Fruit fly (Drosophila melanogaster) whole organism, embryonic: ENCODE results near the gene CG33695.

Source experiments
- Aef1 ChIP-seq: fragments of 200-800 bp; sonication (Bioruptor generic); IDR thresholded peaks from 3 replicates; pipeline ENCODE4 v1.3.6; 2022; ENCODE audit warnings: missing biosample characterization, missing genetic modification characterization
- Antp ChIP-seq: fragments of 200-800 bp; sonication (Bioruptor generic); optimal IDR thresholded peaks from 3 replicates; lab custom pipeline; 2016; ENCODE audit warnings: missing biosample characterization, missing genetic modification characterization
- Asciz ChIP-seq: fragments of 200-800 bp; sonication (Bioruptor generic); optimal IDR thresholded peaks from 2 replicates; lab custom pipeline; 2017; ENCODE audit warnings: missing biosample characterization, mild to moderate bottlenecking, missing genetic modification characterization, missing genetic modification reagents
- Atf-2 ChIP-seq: fragments of 200-800 bp; sonication (Bioruptor generic); optimal IDR thresholded peaks from 2 replicates; lab custom pipeline; 2016; ENCODE audit warnings: missing biosample characterization, missing genetic modification characterization
- CG10321 ChIP-seq: fragments of 200-800 bp; sonication (Bioruptor generic); IDR thresholded peaks from 2 replicates; pipeline ENCODE4 v1.3.6; 2022; ENCODE audit warnings: missing biosample characterization, missing genetic modification characterization
- CG10565 ChIP-seq: fragments of 200-800 bp; sonication (Bioruptor generic); optimal IDR thresholded peaks from 3 replicates; lab custom pipeline; 2016; ENCODE audit warnings: missing biosample characterization, mild to moderate bottlenecking, missing genetic modification characterization
- CG10979 ChIP-seq: fragments of 200-800 bp; sonication (Bioruptor generic); optimal IDR thresholded peaks from 2 replicates; lab custom pipeline; 2018; ENCODE audit warnings: missing biosample characterization, mild to moderate bottlenecking, missing genetic modification characterization, moderate library complexity
- CG11504 ChIP-seq: fragments of 200-800 bp; sonication (Bioruptor generic); optimal IDR thresholded peaks from 3 replicates; lab custom pipeline; 2019; ENCODE audit warnings: missing biosample characterization, mild to moderate bottlenecking, missing genetic modification characterization, moderate library complexity
- CG12071 ChIP-seq: fragments of 200-800 bp; sonication (Bioruptor generic); optimal IDR thresholded peaks from 3 replicates; lab custom pipeline; 2018; ENCODE audit warnings: missing biosample characterization, mild to moderate bottlenecking, missing genetic modification characterization
- CG13424 ChIP-seq: fragments of 200-800 bp; sonication (Bioruptor generic); optimal IDR thresholded peaks from 2 replicates; lab custom pipeline; 2019; ENCODE audit warnings: missing biosample characterization, mild to moderate bottlenecking, missing genetic modification characterization, moderate library complexity
- CG14014 ChIP-seq: fragments of 200-800 bp; sonication (Bioruptor generic); IDR thresholded peaks from 2 replicates; pipeline ENCODE4 v1.3.6; 2022; ENCODE audit warnings: missing biosample characterization, missing genetic modification characterization
- CG16813 ChIP-seq: fragments of 200-800 bp; sonication (Bioruptor generic); IDR thresholded peaks from 3 replicates; pipeline ENCODE4 v1.3.6; 2022; ENCODE audit warnings: missing biosample characterization, missing genetic modification characterization; ENCODE audit not compliant: partially characterized antibody
- CG17186 ChIP-seq: fragments of 200-800 bp; sonication (Bioruptor generic); optimal IDR thresholded peaks from 3 replicates; lab custom pipeline; 2017; ENCODE audit warnings: missing biosample characterization, missing genetic modification reagents, missing genetic modification characterization
- CG17568 ChIP-seq: fragments of 200-800 bp; sonication (Bioruptor generic); optimal IDR thresholded peaks from 2 replicates; lab custom pipeline; 2018; ENCODE audit warnings: missing biosample characterization, mild to moderate bottlenecking, missing genetic modification characterization, moderate library complexity
- CG17802 ChIP-seq: fragments of 200-800 bp; sonication (Bioruptor generic); optimal IDR thresholded peaks from 2 replicates; lab custom pipeline; 2018; ENCODE audit warnings: missing biosample characterization, mild to moderate bottlenecking, missing genetic modification characterization, moderate library complexity
- CG2678 ChIP-seq: fragments of 200-800 bp; sonication (Bioruptor generic); optimal IDR thresholded peaks from 3 replicates; lab custom pipeline; 2019; ENCODE audit warnings: missing biosample characterization, mild to moderate bottlenecking, missing genetic modification characterization, moderate library complexity
- CG34376 ChIP-seq: fragments of 200-800 bp; sonication (Bioruptor generic); optimal IDR thresholded peaks from 2 replicates; lab custom pipeline; 2018; ENCODE audit warnings: missing biosample characterization, mild to moderate bottlenecking, missing genetic modification characterization
- CG3838 ChIP-seq: fragments of 200-800 bp; sonication (Bioruptor generic); optimal IDR thresholded peaks from 3 replicates; lab custom pipeline; 2016; ENCODE audit warnings: missing biosample characterization, missing genetic modification characterization
- CG3995 ChIP-seq: fragments of 200-800 bp; sonication (Bioruptor generic); optimal IDR thresholded peaks from 3 replicates; lab custom pipeline; 2016; ENCODE audit warnings: missing biosample characterization, missing genetic modification characterization
- CG4360 ChIP-seq: fragments of 200-800 bp; sonication (Bioruptor generic); IDR thresholded peaks from 2 replicates; pipeline ENCODE4 v1.3.6; 2022; ENCODE audit warnings: missing biosample characterization, missing genetic modification characterization
- CG4404 ChIP-seq: fragments of 200-800 bp; sonication (Bioruptor generic); IDR thresholded peaks from 2 replicates; pipeline ENCODE4 v1.3.6; 2022; ENCODE audit warnings: missing biosample characterization, missing genetic modification characterization
- CG5245 ChIP-seq: fragments of 200-800 bp; sonication (Bioruptor generic); optimal IDR thresholded peaks from 3 replicates; lab custom pipeline; 2016; ENCODE audit warnings: missing biosample characterization, missing genetic modification characterization
- CG6654 ChIP-seq: fragments of 200-800 bp; sonication (Bioruptor generic); optimal IDR thresholded peaks from 2 replicates; lab custom pipeline; 2017; ENCODE audit warnings: missing biosample characterization, mild to moderate bottlenecking, missing genetic modification characterization
- CG6791 ChIP-seq: fragments of 200-800 bp; sonication (Bioruptor generic); IDR thresholded peaks from 3 replicates; pipeline ENCODE4 v1.3.6; 2022; ENCODE audit warnings: missing biosample characterization, missing genetic modification characterization; ENCODE audit not compliant: partially characterized antibody
- CG7786 ChIP-seq: fragments of 200-800 bp; sonication (Bioruptor generic); optimal IDR thresholded peaks from 2 replicates; lab custom pipeline; 2016; ENCODE audit warnings: missing biosample characterization, missing genetic modification characterization
- CG8359 ChIP-seq: fragments of 200-800 bp; sonication (Bioruptor generic); optimal IDR thresholded peaks from 2 replicates; lab custom pipeline; 2017; ENCODE audit warnings: missing biosample characterization, mild to moderate bottlenecking, missing genetic modification characterization, borderline replicate concordance
- Dad ChIP-seq: fragments of 200-800 bp; sonication (Bioruptor generic); optimal IDR thresholded peaks from 3 replicates; lab custom pipeline; 2016; ENCODE audit warnings: missing biosample characterization, missing genetic modification characterization
- Dll ChIP-seq: fragments of 200-800 bp; sonication (Bioruptor generic); IDR thresholded peaks from 4 replicates; pipeline ENCODE4 v1.3.6; 2022; ENCODE audit warnings: missing biosample characterization, missing genetic modification characterization; ENCODE audit not compliant: partially characterized antibody
- Fer1 ChIP-seq: fragments of 200-800 bp; sonication (Bioruptor generic); optimal IDR thresholded peaks from 2 replicates; lab custom pipeline; 2017; ENCODE audit warnings: missing biosample characterization, mild to moderate bottlenecking, missing genetic modification characterization
- HHEX ChIP-seq: fragments of 200-800 bp; sonication (Bioruptor generic); optimal IDR thresholded peaks from 3 replicates; lab custom pipeline; 2017; ENCODE audit warnings: missing biosample characterization, mild to moderate bottlenecking, missing genetic modification characterization, missing genetic modification reagents
- Hmx ChIP-seq: fragments of 200-800 bp; sonication (Bioruptor generic); optimal IDR thresholded peaks from 2 replicates; lab custom pipeline; 2016; ENCODE audit warnings: missing biosample characterization, missing genetic modification characterization
- Jarid2 ChIP-seq: fragments of 200-800 bp; sonication (Bioruptor generic); optimal IDR thresholded peaks from 3 replicates; lab custom pipeline; 2017; ENCODE audit warnings: mild to moderate bottlenecking, missing biosample characterization, missing genetic modification reagents, missing genetic modification characterization
- Lhr ChIP-seq: fragments of 200-800 bp; sonication (Bioruptor generic); optimal IDR thresholded peaks from 3 replicates; lab custom pipeline; 2017; ENCODE audit warnings: mild to moderate bottlenecking, missing biosample characterization, missing genetic modification reagents, missing genetic modification characterization
- Taf1 ChIP-seq: fragments of 200-800 bp; sonication (Bioruptor generic); IDR thresholded peaks from 2 replicates; pipeline ENCODE4 v1.3.6; 2022; ENCODE audit warnings: missing biosample characterization, missing genetic modification characterization
- aop ChIP-seq: fragments of 200-800 bp; sonication (Bioruptor generic); IDR thresholded peaks from 2 replicates; pipeline ENCODE4 v1.3.6; 2022; ENCODE audit warnings: missing biosample characterization, missing genetic modification characterization
- bbx ChIP-seq: fragments of 200-800 bp; sonication (Bioruptor generic); IDR thresholded peaks from 2 replicates; pipeline ENCODE4 v1.3.6; 2022; ENCODE audit warnings: missing biosample characterization, missing genetic modification characterization; ENCODE audit not compliant: partially characterized antibody
- cg ChIP-seq: fragments of 200-800 bp; sonication (Bioruptor generic); optimal IDR thresholded peaks from 3 replicates; lab custom pipeline; 2019; ENCODE audit warnings: missing biosample characterization, mild to moderate bottlenecking, missing genetic modification characterization, moderate library complexity
- cwo ChIP-seq: fragments of 200-800 bp; sonication (Bioruptor generic); optimal IDR thresholded peaks from 3 replicates; lab custom pipeline; 2017; ENCODE audit warnings: missing biosample characterization, missing genetic modification characterization, mild to moderate bottlenecking, moderate library complexity, missing genetic modification reagents
- dan ChIP-seq: fragments of 200-800 bp; sonication (Bioruptor generic); IDR thresholded peaks from 2 replicates; pipeline ENCODE4 v1.3.6; 2022; ENCODE audit warnings: missing biosample characterization, missing genetic modification characterization
- disco-r ChIP-seq: fragments of 200-800 bp; sonication (Bioruptor generic); optimal IDR thresholded peaks from 2 replicates; lab custom pipeline; 2016; ENCODE audit warnings: missing biosample characterization, missing genetic modification characterization
- gce ChIP-seq: fragments of 200-800 bp; sonication (Bioruptor generic); IDR thresholded peaks from 3 replicates; pipeline ENCODE4 v1.3.6; 2022; ENCODE audit warnings: missing biosample characterization, missing genetic modification characterization
- gfzf ChIP-seq: fragments of 200-800 bp; sonication (Bioruptor generic); optimal IDR thresholded peaks from 2 replicates; lab custom pipeline; 2016; ENCODE audit warnings: missing biosample characterization, mild to moderate bottlenecking, missing genetic modification characterization, moderate library complexity
- gt ChIP-seq: fragments of 200-800 bp; sonication (Bioruptor generic); IDR thresholded peaks from 2 replicates; pipeline ENCODE4 v1.3.6; 2022; ENCODE audit warnings: missing biosample characterization, missing genetic modification characterization
- ind ChIP-seq: fragments of 200-800 bp; sonication (Bioruptor generic); optimal IDR thresholded peaks from 3 replicates; lab custom pipeline; 2016; ENCODE audit warnings: missing biosample characterization, missing genetic modification characterization
- lilli ChIP-seq: fragments of 200-800 bp; sonication (Bioruptor generic); optimal IDR thresholded peaks from 3 replicates; lab custom pipeline; 2016; ENCODE audit warnings: missing biosample characterization, missing genetic modification characterization
- onecut ChIP-seq: fragments of 200-800 bp; sonication (Bioruptor generic); IDR thresholded peaks from 2 replicates; pipeline ENCODE4 v1.3.6; 2022; ENCODE audit warnings: missing biosample characterization, missing genetic modification characterization
- prd ChIP-seq, 3 experiments: fragments of >200 bp in 2 of 3; fragments of 200-800 bp in 1 of 3; sonication (Bioruptor generic) in 1 of 3; optimal IDR thresholded peaks in 2 of 3; IDR thresholded peaks in 1 of 3; 2 replicates in 2 of 3; 3 replicates in 1 of 3; pipeline versions ENCODE4 v1.3.6 to Lab custom; 2017 to 2022; ENCODE audit warnings: missing biosample characterization in 1 of 3, missing genetic modification characterization in 1 of 3
- salm ChIP-seq: fragments of 200-800 bp; sonication (Bioruptor generic); optimal IDR thresholded peaks from 2 replicates; lab custom pipeline; 2018; ENCODE audit warnings: missing biosample characterization, mild to moderate bottlenecking, missing genetic modification characterization
- sisA ChIP-seq: fragments of 200-800 bp; sonication (Bioruptor generic); IDR thresholded peaks from 2 replicates; pipeline ENCODE4 v1.3.6; 2022; ENCODE audit warnings: missing biosample characterization, missing genetic modification characterization

The CG33695 gene

DNA sequence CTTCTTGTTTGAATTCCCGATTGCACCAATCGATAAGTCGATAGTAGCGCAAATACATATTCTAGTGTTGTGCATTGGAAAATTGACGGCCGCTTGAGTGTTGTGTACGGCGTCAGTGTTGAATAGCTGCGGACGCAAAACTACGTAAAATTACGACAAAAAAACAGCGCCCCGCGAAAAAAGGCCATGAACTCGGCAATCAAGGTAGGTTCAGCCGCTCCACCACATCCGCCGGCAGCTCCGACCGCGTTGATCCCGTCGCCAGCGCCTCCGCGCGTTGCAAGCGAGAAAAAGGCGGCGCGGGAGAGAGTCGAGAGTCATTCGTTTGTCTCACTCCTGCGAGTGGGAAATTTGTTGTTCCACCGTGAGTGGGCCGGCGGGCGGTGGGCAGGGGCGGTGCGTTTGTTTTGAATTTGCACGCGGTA, at the start of gene CG33695 (continued):
- TF ChIP-seq Atf-2 (peak; percentile 51), CG17802 (tag; lab: Kevin White, UChicago) (peak; percentile 3), Lhr (GFP tag; lab: Kevin White, UChicago) (no peak), CG10565 (no peak), Dll (GFP tag; lab: Robert Waterston, UW) (peak; percentile 75), CG5245 (GFP tag; lab: Kevin White, UChicago) (peak; percentile 74), Hmx (GFP tag; lab: Kevin White, UChicago) (no peak), CG4404 (GFP tag; lab: Robert Waterston, UW) (peak; percentile 44; the same call in 1 of the 2 replicates), salm (tag; lab: Kevin White, UChicago) (no peak), Aef1 (GFP tag; lab: Robert Waterston, UW) (peak; percentile 46; the same call in 2 of the 3 replicates), Jarid2 (GFP tag; lab: Kevin White, UChicago) (peak; percentile 22), CG3838 (GFP tag; lab: Kevin White, UChicago) (peak; percentile 34), prd (optimal IDR thresholded peaks at IDR 0.05; lab: Kevin White, UChicago) (no peak), prd (GFP tag; IDR thresholded peaks at IDR 0.05; lab: Robert Waterston, UW) (peak; percentile 56; the same call in 2 of the 3 replicates), CG34376 (peak; percentile 43), gfzf (GFP tag; lab: Kevin White, UChicago) (peak; percentile 38), cwo (GFP tag; lab: Kevin White, UChicago) (no peak), CG17568 (GFP tag; lab: Kevin White, UChicago) (no peak), CG10321 (GFP tag; lab: Robert Waterston, UW) (no peak), lilli (GFP tag; lab: Kevin White, UChicago) (peak; percentile 82), Asciz (GFP tag; lab: Kevin White, UChicago) (no peak), CG12071 (GFP tag; lab: Kevin White, UChicago) (no peak), Fer1 (GFP tag; lab: Kevin White, UChicago) (peak; percentile 79), CG16813 (peak; percentile 66), gt (GFP tag; lab: Robert Waterston, UW) (no peak), aop (GFP tag; lab: Robert Waterston, UW) (no peak), CG7786 (peak; percentile 78), CG2678 (tag; lab: Kevin White, UChicago) (no peak), sisA (GFP tag; lab: Robert Waterston, UW) (peak; percentile 45; the same call in 1 of the 2 replicates), ind (GFP tag; lab: Kevin White, UChicago) (peak; percentile 72), CG17186 (GFP tag; lab: Kevin White, UChicago) (peak; percentile 84), gce (GFP tag; lab: Robert Waterston, UW) (no peak), Taf1 (GFP tag; lab: Robert Waterston, UW) (0 out of 2 replicates have a peak, but pooled peaks have one; percentile 14), bbx (GFP tag; lab: Robert Waterston, UW) (peak; percentile 80), Antp (peak; percentile 81), CG6791 (GFP tag; lab: Robert Waterston, UW) (peak; percentile 85), onecut (peak; percentile 33; the same call in 1 of the 2 replicates), HHEX (no peak), CG8359 (GFP tag; lab: Kevin White, UChicago) (no peak), CG10979 (tag; lab: Kevin White, UChicago) (peak; percentile 28), CG6654 (no peak), disco-r (GFP tag; lab: Kevin White, UChicago) (no peak), cg (GFP tag; lab: Kevin White, UChicago) (no peak), CG14014 (GFP tag; lab: Robert Waterston, UW) (peak; percentile 62), CG4360 (GFP tag; lab: Robert Waterston, UW) (no peak), CG3995 (GFP tag; lab: Kevin White, UChicago) (peak; percentile 43), CG11504 (tag; lab: Kevin White, UChicago) (no peak), dan (GFP tag; lab: Robert Waterston, UW) (no peak), Dad (peak; percentile 77), CG13424 (tag; lab: Kevin White, UChicago) (peak; percentile 11)
